Worm (Caenorhabditis elegans) whole organism, midembryonic: ENCODE measurements around the gene nspf-2.

ENCODE experiments used
- flt-1 ChIP-seq: fragments of 200-800 bp; sonication (Bioruptor generic); IDR thresholded peaks from 2 replicates; pipeline ENCODE4 v1.3.6; 2022; ENCODE audit warnings: missing genetic modification characterization, missing compliant biosample characterization
- klf-2 ChIP-seq: fragments of 200-800 bp; sonication (Bioruptor generic); conservative IDR thresholded peaks from 2 replicates; pipeline ENCODE4 v1.3.6; 2022; ENCODE audit warnings: missing genetic modification reagents, missing genetic modification characterization, missing compliant biosample characterization
- ztf-29 ChIP-seq: fragments of 200-800 bp; sonication (Bioruptor generic); IDR thresholded peaks from 2 replicates; pipeline ENCODE4 v1.3.6; 2022; ENCODE audit warnings: missing genetic modification reagents, missing genetic modification characterization, missing compliant biosample characterization

DNA sequence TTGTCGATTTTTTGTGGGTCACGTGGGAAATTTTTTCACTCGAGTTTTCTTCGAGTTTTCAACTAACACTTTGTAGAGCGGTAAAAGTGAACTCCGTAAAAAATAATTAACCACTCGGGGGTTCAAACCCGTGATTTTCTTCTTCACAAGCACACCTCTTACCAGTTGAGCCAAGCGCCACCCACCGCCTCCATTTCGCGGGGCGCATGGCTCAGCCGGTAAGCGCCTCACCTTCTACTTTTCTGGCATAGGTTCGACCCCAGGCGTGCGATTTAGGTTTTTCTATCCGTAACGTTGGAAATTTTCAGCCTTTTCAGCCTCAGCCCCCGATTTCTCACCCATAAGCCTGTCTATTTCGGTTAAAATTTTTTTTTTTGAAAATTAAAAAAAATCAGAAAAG, 33.3 kb downstream of the nspf-2 start:
- TF ChIP-seq flt-1 (GFP tag; lab: Robert Waterston, UW) (no peak), klf-2 (GFP tag; lab: Robert Waterston, UW) (no peak), ztf-29 (GFP tag; lab: Robert Waterston, UW) (no peak)
